Worm (Caenorhabditis elegans): Measurements from ENCODE around the gene R05D3.12.

DNA sequence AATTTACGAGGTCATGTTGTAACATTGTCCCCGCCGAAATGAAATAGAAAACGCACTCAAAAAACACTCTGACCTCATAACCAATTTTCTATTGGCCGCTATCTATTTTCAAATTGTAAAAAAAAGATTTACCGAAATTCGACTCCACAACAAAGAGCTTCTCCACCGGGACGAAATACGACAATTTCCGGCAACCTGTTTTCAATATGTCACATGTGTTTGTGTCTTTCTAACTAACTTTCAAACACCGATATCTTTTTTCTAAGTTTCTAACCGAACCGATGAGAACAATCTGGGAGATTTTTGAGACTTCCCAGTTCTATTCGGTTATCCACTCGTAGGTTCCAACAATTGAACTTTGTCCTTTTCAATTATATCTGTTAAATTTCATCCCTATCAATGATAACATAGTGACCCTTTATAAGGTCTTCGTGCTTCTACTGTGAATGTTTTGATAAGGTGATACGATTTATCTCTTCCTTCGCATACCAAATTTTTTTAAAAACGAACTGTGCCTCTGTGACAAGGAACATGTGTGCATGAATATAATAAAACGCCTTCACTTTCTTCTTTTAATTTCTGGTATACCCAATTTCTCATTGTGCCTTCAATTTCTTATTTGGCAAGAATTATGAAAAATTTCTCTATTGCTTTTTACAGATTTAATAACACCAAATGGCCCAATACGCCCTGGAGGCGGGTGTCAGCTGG, 9.0 kb upstream of the R05D3.12 start, which contains the start of gene lmbr-1:
- TF ChIP-seq ama-1 (optimal IDR thresholded peaks at IDR 0.05) (no peak), unc-55 (GFP tag; optimal IDR thresholded peaks at IDR 0.05) (no peak), ceh-82 (tag; optimal IDR thresholded peaks at IDR 0.05) (no peak), nhr-23 (tag; optimal IDR thresholded peaks at IDR 0.05) (no peak), lin-39 (tag; optimal IDR thresholded peaks at IDR 0.05) (no peak), lsy-2 (tag; optimal IDR thresholded peaks at IDR 0.05) (no peak)

Measured in whole organism, L2 larva.